Worm (Caenorhabditis elegans) whole organism, L2 larva: Measurements from ENCODE around the gene F25H9.2.

Experiments used
- C34F6.9 ChIP-seq: fragments of 150-350 bp; optimal IDR thresholded peaks from 2 replicates; lab custom pipeline; 2014; ENCODE audit warnings: missing biosample characterization, missing genetic modification characterization
- F13H6.1 ChIP-seq: sonication (generic microtip); optimal IDR thresholded peaks from 2 replicates; lab custom pipeline; 2016; ENCODE audit warnings: missing genetic modification characterization, missing compliant biosample characterization
- Y55F3AM.14 ChIP-seq: fragments of 200-800 bp; sonication (Bioruptor generic); optimal IDR thresholded peaks from 2 replicates; lab custom pipeline; 2018; ENCODE audit warnings: mild to moderate bottlenecking, missing genetic modification characterization, missing compliant biosample characterization
- alr-1 ChIP-seq: fragments of 150-350 bp; optimal IDR thresholded peaks from 2 replicates; lab custom pipeline; 2014; ENCODE audit warnings: missing biosample characterization, missing genetic modification characterization
- aly-2 ChIP-seq: fragments of 150-350 bp; optimal IDR thresholded peaks from 2 replicates; lab custom pipeline; 2014; ENCODE audit warnings: missing biosample characterization, missing genetic modification characterization
- ama-1 ChIP-seq: fragments of 150-350 bp; optimal IDR thresholded peaks from 2 replicates; lab custom pipeline; 2018; ENCODE audit warnings: inconsistent platforms
- blmp-1 ChIP-seq: sonication (generic microtip); optimal IDR thresholded peaks from 2 replicates; lab custom pipeline; 2017; ENCODE audit warnings: missing genetic modification characterization, mild to moderate bottlenecking, missing compliant biosample characterization, antibody characterized with exemption, moderate library complexity; ENCODE audit not compliant: insufficient read depth
- ceh-16 ChIP-seq: fragments of 150-350 bp; optimal IDR thresholded peaks from 2 replicates; lab custom pipeline; 2014; ENCODE audit warnings: missing biosample characterization, missing genetic modification characterization
- ceh-82 ChIP-seq: fragments of 150-350 bp; optimal IDR thresholded peaks from 2 replicates; lab custom pipeline; 2014; ENCODE audit warnings: missing biosample characterization, missing genetic modification characterization
- dmd-4 ChIP-seq: sonication (generic microtip); optimal IDR thresholded peaks from 2 replicates; lab custom pipeline; 2017; ENCODE audit warnings: missing biosample characterization, missing genetic modification characterization
- egl-27 ChIP-seq: sonication (generic microtip); optimal IDR thresholded peaks from 3 replicates; lab custom pipeline; 2017; ENCODE audit warnings: missing biosample characterization, missing genetic modification reagents, missing genetic modification characterization
- elt-3 ChIP-seq: sonication (generic microtip); optimal IDR thresholded peaks from 2 replicates; lab custom pipeline; 2017; ENCODE audit warnings: missing biosample characterization, missing genetic modification characterization
- fos-1 ChIP-seq: fragments of 150-350 bp; optimal IDR thresholded peaks from 2 replicates; lab custom pipeline; 2014; ENCODE audit warnings: missing biosample characterization, missing genetic modification characterization
- gmeb-1 ChIP-seq: fragments of 150-350 bp; optimal IDR thresholded peaks from 2 replicates; lab custom pipeline; 2014; ENCODE audit warnings: missing biosample characterization, missing genetic modification characterization
- lin-11 ChIP-seq: fragments of 150-350 bp; sonication (generic microtip); optimal IDR thresholded peaks from 2 replicates; lab custom pipeline; 2014; ENCODE audit warnings: missing biosample characterization, missing genetic modification characterization, inconsistent platforms, mixed read lengths
- lin-13 ChIP-seq: fragments of 150-350 bp; optimal IDR thresholded peaks from 2 replicates; lab custom pipeline; 2014; ENCODE audit warnings: missing biosample characterization, missing genetic modification reagents, missing genetic modification characterization
- lsy-2 ChIP-seq, 2 experiments: fragments of 150-350 bp in 1 of 2; sonication (generic microtip) in 1 of 2; optimal IDR thresholded peaks; 2 replicates each; lab custom pipeline; 2014 to 2017; ENCODE audit warnings: missing biosample characterization in 2 of 2, missing genetic modification characterization in 2 of 2
- mab-5 ChIP-seq: fragments of 150-350 bp; optimal IDR thresholded peaks from 2 replicates; lab custom pipeline; 2014; ENCODE audit warnings: missing biosample characterization, missing genetic modification characterization
- mdl-1 ChIP-seq, 2 experiments: fragments of 150-350 bp in 1 of 2; sonication (generic microtip) in 1 of 2; optimal IDR thresholded peaks; 2 replicates each; lab custom pipeline; 2017; ENCODE audit warnings: missing biosample characterization in 2 of 2, missing genetic modification characterization in 2 of 2
- nhr-11 ChIP-seq: fragments of 150-350 bp; optimal IDR thresholded peaks from 2 replicates; lab custom pipeline; 2014; ENCODE audit warnings: missing biosample characterization, missing genetic modification characterization
- nhr-12 ChIP-seq: fragments of 150-350 bp; optimal IDR thresholded peaks from 2 replicates; lab custom pipeline; 2014; ENCODE audit warnings: missing biosample characterization, missing genetic modification characterization
- nhr-129 ChIP-seq: fragments of 150-350 bp; optimal IDR thresholded peaks from 2 replicates; lab custom pipeline; 2014; ENCODE audit warnings: missing biosample characterization, missing genetic modification characterization
- nhr-21 ChIP-seq: fragments of 150-350 bp; optimal IDR thresholded peaks from 2 replicates; lab custom pipeline; 2014; ENCODE audit warnings: missing biosample characterization, missing genetic modification characterization
- nhr-23 ChIP-seq: fragments of 150-350 bp; optimal IDR thresholded peaks from 2 replicates; lab custom pipeline; 2014; ENCODE audit warnings: missing biosample characterization, missing genetic modification reagents, missing genetic modification characterization
- nhr-25 ChIP-seq: fragments of 150-350 bp; sonication (generic microtip); optimal IDR thresholded peaks from 3 replicates; lab custom pipeline; 2014; ENCODE audit warnings: missing biosample characterization, missing genetic modification characterization
- nhr-6 ChIP-seq: fragments of 150-350 bp; optimal IDR thresholded peaks from 2 replicates; lab custom pipeline; 2014; ENCODE audit warnings: missing biosample characterization, missing genetic modification characterization
- sem-4 ChIP-seq: fragments of 150-350 bp; optimal IDR thresholded peaks from 2 replicates; lab custom pipeline; 2014; ENCODE audit warnings: missing biosample characterization, missing genetic modification reagents, missing genetic modification characterization
- sma-9 ChIP-seq, 2 experiments: fragments of 150-350 bp in 1 of 2; sonication (generic microtip) in 1 of 2; optimal IDR thresholded peaks; 2 replicates each; lab custom pipeline; 2014 to 2016; ENCODE audit warnings: missing genetic modification characterization in 2 of 2, mild to moderate bottlenecking in 1 of 2, missing biosample characterization in 1 of 2, missing compliant biosample characterization in 1 of 2, missing genetic modification reagents in 1 of 2, moderate library complexity in 1 of 2
- snpc-4 ChIP-seq: fragments of 150-350 bp; optimal IDR thresholded peaks from 2 replicates; lab custom pipeline; 2014; ENCODE audit warnings: missing biosample characterization, missing genetic modification characterization
- unc-62 ChIP-seq: fragments of 150-350 bp; optimal IDR thresholded peaks from 2 replicates; lab custom pipeline; 2014; ENCODE audit warnings: missing biosample characterization, missing genetic modification reagents, missing genetic modification characterization
- zag-1 ChIP-seq: fragments of 150-350 bp; optimal IDR thresholded peaks from 2 replicates; lab custom pipeline; 2014; ENCODE audit warnings: missing biosample characterization, missing genetic modification characterization
- ztf-1 ChIP-seq: fragments of 200-800 bp; sonication (Bioruptor generic); conservative IDR thresholded peaks from 2 replicates; pipeline ENCODE4 v1.3.6; 2022; ENCODE audit warnings: missing genetic modification characterization, missing compliant biosample characterization
- ztf-4 ChIP-seq: fragments of 150-350 bp; optimal IDR thresholded peaks from 2 replicates; lab custom pipeline; 2014; ENCODE audit warnings: missing biosample characterization, missing genetic modification characterization

The F25H9.2 gene

ce11 chrV:13472062-13472461, 14.2 kb downstream of the F25H9.2 start:
- TF ChIP-seq sma-9 (GFP tag; optimal IDR thresholded peaks at IDR 0.05; lab: Kevin White, UChicago) (peak; percentile 19), sma-9 (tag; optimal IDR thresholded peaks at IDR 0.05; lab: Kevin White, UChicago) (no peak), nhr-21 (tag; lab: Kevin White, UChicago) (no peak), unc-62 (GFP tag; lab: Kevin White, UChicago) (no peak), nhr-23 (no peak), ceh-82 (tag; lab: Kevin White, UChicago) (no peak), sem-4 (no peak), C34F6.9 (peak; percentile 25), nhr-129 (tag; lab: Kevin White, UChicago) (peak; percentile 10)
- TF ChIP-seq, all 48 proteins: peak for 3

ce11 chrV:13473467-13473866, 15.6 kb downstream of the F25H9.2 start, which contains the start of gene T10G3.1:
TSS of gene T10G3.1 (minus strand) at chrV:13473679.
- TF ChIP-seq gmeb-1: no peak
- no peak for TF ChIP-seq elt-3 (tag; lab: Kevin White, UChicago)
- no peak for TF ChIP-seq nhr-25 (tag; lab: Kevin White, UChicago)
- TF ChIP-seq unc-62 (GFP tag; lab: Kevin White, UChicago): no peak
- TF ChIP-seq nhr-129 (tag; lab: Kevin White, UChicago): peak; percentile 62
- no peak for TF ChIP-seq nhr-23
- no peak for TF ChIP-seq ztf-4
- TF ChIP-seq lin-11 (tag; lab: Kevin White, UChicago): no peak
- no peak for TF ChIP-seq zag-1 (tag; lab: Kevin White, UChicago)
- TF ChIP-seq Y55F3AM.14: no peak
- no peak for TF ChIP-seq nhr-21 (tag; lab: Kevin White, UChicago)
- TF ChIP-seq F13H6.1: no peak
- no peak for TF ChIP-seq nhr-6 (tag; lab: Kevin White, UChicago)
- TF ChIP-seq ztf-1 (GFP tag; lab: Robert Waterston, UW): no peak
- TF ChIP-seq alr-1 (tag; lab: Kevin White, UChicago): no peak
- no peak for TF ChIP-seq dmd-4 (tag; lab: Kevin White, UChicago)
- TF ChIP-seq C34F6.9: no peak
- TF ChIP-seq sma-9 (GFP tag; optimal IDR thresholded peaks at IDR 0.05; lab: Kevin White, UChicago): no peak
- no peak for TF ChIP-seq sma-9 (tag; optimal IDR thresholded peaks at IDR 0.05; lab: Kevin White, UChicago)
- TF ChIP-seq egl-27 (tag; lab: Kevin White, UChicago): no peak
- no peak for TF ChIP-seq ceh-16 (tag; lab: Kevin White, UChicago)
- TF ChIP-seq sem-4: no peak
- TF ChIP-seq nhr-11: no peak
- TF ChIP-seq mab-5 (tag; lab: Kevin White, UChicago): peak; percentile 8
- peak in 1 of 2 experiments; percentile 27 for TF ChIP-seq lsy-2 (tag; optimal IDR thresholded peaks at IDR 0.05; lab: Kevin White, UChicago)
- no peak for TF ChIP-seq snpc-4 (tag; lab: Kevin White, UChicago)
- TF ChIP-seq, all 48 proteins: peak for 3

DNA sequence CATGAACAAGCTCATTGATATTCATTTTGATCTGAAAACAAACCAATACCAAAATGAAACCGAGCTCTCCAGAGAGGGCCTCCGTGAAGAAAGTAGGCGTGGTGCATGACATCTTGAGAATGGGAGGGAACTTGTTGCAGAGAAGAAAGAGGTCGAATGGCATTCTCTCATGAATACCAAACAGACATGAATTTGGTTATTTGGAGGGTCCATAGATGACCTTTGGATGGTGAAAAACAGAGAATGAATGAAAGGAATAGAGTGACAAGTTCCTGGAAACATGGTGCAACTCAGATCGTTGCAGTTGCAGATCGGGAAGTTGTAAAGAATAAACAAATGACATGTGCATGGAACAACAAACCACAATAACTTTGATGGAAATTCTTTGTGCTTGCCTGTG, 18.5 kb downstream of the F25H9.2 start, which contains the start of gene T10G3.8:
Gene T10G3.8 (minus strand): TSS at position 101 of the 400 bp plus-strand sequence.
- TF ChIP-seq nhr-6 (tag; lab: Kevin White, UChicago): no peak
- TF ChIP-seq blmp-1 (tag; lab: Kevin White, UChicago): no peak
- no peak for TF ChIP-seq dmd-4 (tag; lab: Kevin White, UChicago)
- no peak for TF ChIP-seq lin-13 (GFP tag; lab: Kevin White, UChicago)
- TF ChIP-seq sma-9 (GFP tag; optimal IDR thresholded peaks at IDR 0.05; lab: Kevin White, UChicago): no peak
- no peak for TF ChIP-seq sma-9 (tag; optimal IDR thresholded peaks at IDR 0.05; lab: Kevin White, UChicago)
- no peak for TF ChIP-seq nhr-25 (tag; lab: Kevin White, UChicago)
- TF ChIP-seq nhr-12 (tag; lab: Kevin White, UChicago): no peak
- no peak for TF ChIP-seq mdl-1 (tag; optimal IDR thresholded peaks at IDR 0.05; lab: Kevin White, UChicago)
- no peak for TF ChIP-seq zag-1 (tag; lab: Kevin White, UChicago)
- TF ChIP-seq F13H6.1: no peak
- TF ChIP-seq Y55F3AM.14: no peak
- TF ChIP-seq snpc-4 (tag; lab: Kevin White, UChicago): no peak
- no peak for TF ChIP-seq unc-62 (GFP tag; lab: Kevin White, UChicago)
- TF ChIP-seq lsy-2 (tag; optimal IDR thresholded peaks at IDR 0.05; lab: Kevin White, UChicago): no peak
- TF ChIP-seq nhr-11: no peak

DNA sequence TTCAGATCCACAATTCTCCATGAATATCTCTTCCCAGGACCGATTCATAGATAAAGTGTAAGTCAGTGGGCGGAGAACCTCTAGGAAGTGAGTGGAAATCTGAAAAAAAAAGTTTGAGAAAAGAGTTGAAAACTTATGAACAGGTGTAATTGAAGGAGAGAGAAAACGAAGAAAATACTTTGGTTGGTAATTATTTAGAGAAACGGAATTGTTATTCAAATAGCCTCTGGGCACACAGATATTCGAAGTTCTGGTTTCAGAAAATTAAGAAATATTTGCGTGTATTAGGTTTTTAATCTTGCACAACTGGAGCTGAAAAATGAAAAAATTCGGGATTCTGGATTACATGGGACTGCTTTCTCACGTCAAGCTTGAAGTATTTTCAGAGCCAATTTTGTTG, 21.9 kb downstream of the F25H9.2 start, which contains the start of gene T10G3.2:
Gene T10G3.2 (minus strand): TSS at position 101 of the 400 bp plus-strand sequence.
- TF ChIP-seq lin-11 (tag; lab: Kevin White, UChicago) (no peak), ztf-4 (no peak), ama-1 (lab: Kevin White, UChicago) (no peak), fos-1 (no peak), aly-2 (tag; lab: Kevin White, UChicago) (no peak), nhr-6 (tag; lab: Kevin White, UChicago) (no peak), nhr-12 (tag; lab: Kevin White, UChicago) (no peak)
